Worm (Caenorhabditis elegans) whole organism, mixed stage, embryonic: Measurements from ENCODE around the gene daz-1.

Source experiments
- M03D4.4 ChIP-seq: sonication (generic microtip); optimal IDR thresholded peaks from 2 replicates; lab custom pipeline; 2017; ENCODE audit warnings: mild to moderate bottlenecking, missing genetic modification characterization, missing compliant biosample characterization
- bed-3 ChIP-seq: fragments of 200-800 bp; sonication (Bioruptor generic); optimal IDR thresholded peaks from 3 replicates; lab custom pipeline; 2018; ENCODE audit warnings: mild to moderate bottlenecking, missing genetic modification characterization, moderate library complexity, missing compliant biosample characterization
- blmp-1 ChIP-seq: fragments of 150-350 bp; optimal IDR thresholded peaks from 2 replicates; lab custom pipeline; 2014; ENCODE audit warnings: missing biosample characterization, missing genetic modification characterization
- ceh-39 ChIP-seq: fragments of 150-350 bp; optimal IDR thresholded peaks from 2 replicates; lab custom pipeline; 2014; ENCODE audit warnings: missing biosample characterization, missing genetic modification characterization
- ceh-43 ChIP-seq: fragments of 200-800 bp; sonication (Bioruptor generic); optimal IDR thresholded peaks from 2 replicates; lab custom pipeline; 2018; ENCODE audit warnings: mild to moderate bottlenecking, missing genetic modification characterization, moderate library complexity, missing compliant biosample characterization
- ceh-83 ChIP-seq: fragments of 200-800 bp; sonication (Bioruptor generic); optimal IDR thresholded peaks from 2 replicates; lab custom pipeline; 2018; ENCODE audit warnings: mild to moderate bottlenecking, missing genetic modification characterization, missing compliant biosample characterization
- ces-1 ChIP-seq: fragments of 150-350 bp; optimal IDR thresholded peaks from 2 replicates; lab custom pipeline; 2014; ENCODE audit warnings: missing biosample characterization, missing genetic modification reagents, missing genetic modification characterization
- cnd-1 ChIP-seq: fragments of 200-800 bp; sonication (Bioruptor generic); optimal IDR thresholded peaks from 2 replicates; lab custom pipeline; 2018; ENCODE audit warnings: mild to moderate bottlenecking, missing genetic modification characterization, missing compliant biosample characterization
- drap-1 ChIP-seq: fragments of 200-800 bp; sonication (Bioruptor generic); optimal IDR thresholded peaks from 3 replicates; lab custom pipeline; 2018; ENCODE audit warnings: mild to moderate bottlenecking, missing genetic modification characterization, missing compliant biosample characterization
- elt-1 ChIP-seq: sonication (generic microtip); optimal IDR thresholded peaks from 2 replicates; lab custom pipeline; 2017; ENCODE audit warnings: missing genetic modification characterization, mild to moderate bottlenecking, missing compliant biosample characterization, antibody characterized with exemption, moderate library complexity, borderline replicate concordance; ENCODE audit not compliant: insufficient read depth
- elt-3 ChIP-seq: fragments of 150-350 bp; optimal IDR thresholded peaks from 2 replicates; lab custom pipeline; 2014; ENCODE audit warnings: missing biosample characterization, missing genetic modification characterization
- flh-1 ChIP-seq: fragments of 200-800 bp; sonication (Bioruptor generic); optimal IDR thresholded peaks from 2 replicates; lab custom pipeline; 2018; ENCODE audit warnings: mild to moderate bottlenecking, missing genetic modification characterization, moderate library complexity, missing compliant biosample characterization
- ham-2 ChIP-seq: fragments of 200-800 bp; sonication (Bioruptor generic); optimal IDR thresholded peaks from 2 replicates; lab custom pipeline; 2018; ENCODE audit warnings: mild to moderate bottlenecking, missing genetic modification characterization, missing compliant biosample characterization
- hlh-1 ChIP-seq: fragments of 150-350 bp; optimal IDR thresholded peaks from 2 replicates; lab custom pipeline; 2014; ENCODE audit warnings: missing biosample characterization, missing genetic modification reagents, missing genetic modification characterization
- lin-13 ChIP-seq: fragments of 150-350 bp; optimal IDR thresholded peaks from 2 replicates; lab custom pipeline; 2014; ENCODE audit warnings: missing biosample characterization, missing genetic modification characterization
- lin-32 ChIP-seq: fragments of 200-800 bp; sonication (Bioruptor generic); optimal IDR thresholded peaks from 2 replicates; lab custom pipeline; 2018; ENCODE audit warnings: mild to moderate bottlenecking, missing genetic modification characterization, missing compliant biosample characterization
- lsy-2 ChIP-seq: fragments of 150-350 bp; optimal IDR thresholded peaks from 2 replicates; lab custom pipeline; 2014; ENCODE audit warnings: missing biosample characterization, missing genetic modification characterization
- mab-5 ChIP-seq: fragments of 150-350 bp; optimal IDR thresholded peaks from 2 replicates; lab custom pipeline; 2014; ENCODE audit warnings: missing biosample characterization, missing genetic modification characterization
- mep-1 ChIP-seq: fragments of 150-350 bp; optimal IDR thresholded peaks from 2 replicates; lab custom pipeline; 2017; ENCODE audit warnings: missing biosample characterization, missing genetic modification reagents, missing genetic modification characterization, inconsistent platforms
- mls-2 ChIP-seq: sonication (generic microtip); optimal IDR thresholded peaks from 2 replicates; lab custom pipeline; 2016; ENCODE audit warnings: mild to moderate bottlenecking, missing genetic modification characterization, moderate library complexity, missing compliant biosample characterization
- nhr-12 ChIP-seq: fragments of 150-350 bp; optimal IDR thresholded peaks from 2 replicates; lab custom pipeline; 2014; ENCODE audit warnings: missing biosample characterization, missing genetic modification characterization
- nhr-2 ChIP-seq: fragments of 150-350 bp; optimal IDR thresholded peaks from 2 replicates; lab custom pipeline; 2014; ENCODE audit warnings: missing biosample characterization, missing genetic modification characterization
- nhr-237 ChIP-seq: fragments of 150-350 bp; optimal IDR thresholded peaks from 2 replicates; lab custom pipeline; 2014; ENCODE audit warnings: missing biosample characterization, missing genetic modification characterization
- nhr-28 ChIP-seq: fragments of 150-350 bp; optimal IDR thresholded peaks from 2 replicates; lab custom pipeline; 2014; ENCODE audit warnings: missing biosample characterization, missing genetic modification characterization
- nhr-76 ChIP-seq: sonication (generic microtip); optimal IDR thresholded peaks from 2 replicates; lab custom pipeline; 2017; ENCODE audit warnings: missing biosample characterization, missing genetic modification characterization
- pha-4 ChIP-seq: fragments of 150-350 bp; optimal IDR thresholded peaks from 2 replicates; lab custom pipeline; 2018; ENCODE audit warnings: missing biosample characterization, missing genetic modification reagents, missing genetic modification characterization
- sem-2 ChIP-seq: fragments of 200-800 bp; sonication (Bioruptor generic); optimal IDR thresholded peaks from 2 replicates; lab custom pipeline; 2018; ENCODE audit warnings: mild to moderate bottlenecking, missing genetic modification characterization, missing compliant biosample characterization
- snpc-4 ChIP-seq: fragments of 150-350 bp; optimal IDR thresholded peaks from 2 replicates; lab custom pipeline; 2014; ENCODE audit warnings: missing biosample characterization, missing genetic modification characterization
- sptf-1 ChIP-seq: sonication (generic microtip); optimal IDR thresholded peaks from 2 replicates; lab custom pipeline; 2017; ENCODE audit warnings: mild to moderate bottlenecking, missing genetic modification characterization, moderate library complexity, missing compliant biosample characterization
- tbx-8 ChIP-seq: fragments of 200-800 bp; sonication (Bioruptor generic); optimal IDR thresholded peaks from 2 replicates; lab custom pipeline; 2018; ENCODE audit warnings: mild to moderate bottlenecking, missing genetic modification characterization, moderate library complexity, missing compliant biosample characterization
- unc-120 ChIP-seq: sonication (generic microtip); optimal IDR thresholded peaks from 2 replicates; lab custom pipeline; 2017; ENCODE audit warnings: missing genetic modification characterization, missing compliant biosample characterization; ENCODE audit not compliant: poor library complexity, severe bottlenecking
- unc-39 ChIP-seq: fragments of 150-350 bp; optimal IDR thresholded peaks from 2 replicates; lab custom pipeline; 2014; ENCODE audit warnings: missing biosample characterization, missing genetic modification characterization
- unc-62 ChIP-seq: fragments of 150-350 bp; optimal IDR thresholded peaks from 2 replicates; lab custom pipeline; 2014; ENCODE audit warnings: missing biosample characterization, missing genetic modification reagents, missing genetic modification characterization
- zip-8 ChIP-seq: fragments of 150-350 bp; optimal IDR thresholded peaks from 2 replicates; lab custom pipeline; 2014; ENCODE audit warnings: missing biosample characterization, missing genetic modification characterization
- ztf-11 ChIP-seq: fragments of 150-350 bp; optimal IDR thresholded peaks from 2 replicates; lab custom pipeline; 2014; ENCODE audit warnings: missing biosample characterization, missing genetic modification characterization

The daz-1 gene

DNA sequence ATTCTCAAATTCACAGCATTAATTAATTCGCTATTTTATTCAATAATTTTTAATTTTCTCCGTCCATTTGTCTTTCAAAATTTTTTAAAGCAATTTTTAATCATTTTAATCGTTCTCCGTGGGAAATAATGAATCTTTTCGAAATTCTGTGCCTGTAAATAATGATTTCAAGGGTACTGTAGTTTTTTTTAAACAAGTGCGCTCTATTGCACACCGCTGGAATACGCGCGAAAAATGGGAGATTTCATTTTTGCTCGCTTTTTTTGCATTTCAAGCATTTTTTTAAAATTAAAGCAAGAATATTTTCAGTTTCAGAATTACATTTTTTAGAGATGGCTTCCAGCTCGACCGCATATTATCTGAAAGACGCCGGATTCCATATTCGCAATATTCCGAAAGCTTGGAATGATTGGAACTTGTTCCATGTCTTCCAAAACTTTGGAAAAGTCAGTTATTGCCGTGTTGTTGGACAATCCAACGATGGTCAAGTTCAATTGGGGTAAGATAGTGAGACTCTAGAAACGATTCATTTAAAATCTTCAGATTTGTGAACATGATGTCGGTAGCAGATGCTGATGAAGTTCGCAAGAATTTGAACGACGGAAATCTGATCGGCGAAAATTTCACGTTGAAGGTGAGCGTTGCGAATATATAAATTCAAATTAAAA lies 35.0 kb upstream of the daz-1 start, which contains the start of gene tofu-6:
Gene tofu-6, plus strand, starts transcription at position 302 of the 668 bp plus-strand sequence.
- TF ChIP-seq M03D4.4 (tag; lab: Kevin White, UChicago) (no peak), snpc-4 (no peak), lsy-2 (tag; lab: Kevin White, UChicago) (peak; percentile 79), nhr-2 (no peak), cnd-1 (tag; lab: Kevin White, UChicago) (no peak)

DNA sequence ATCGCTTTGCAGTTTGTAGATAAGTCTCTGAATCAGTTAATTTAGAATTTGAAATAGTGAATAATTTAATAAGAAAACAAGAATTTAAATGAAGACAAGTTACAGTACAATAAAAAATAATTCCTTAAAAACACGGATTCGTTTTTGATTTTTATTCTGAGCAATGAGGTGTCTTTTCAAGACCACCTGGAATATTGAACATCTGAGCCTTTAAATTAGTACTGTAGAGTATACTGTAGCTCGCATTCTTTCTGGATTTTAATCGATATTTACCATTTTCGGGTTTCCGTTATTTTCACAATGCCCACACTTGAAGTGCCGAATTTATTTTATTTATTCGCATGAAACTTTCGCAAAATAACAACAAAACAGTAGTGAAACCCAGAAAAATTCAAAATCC lies 32.3 kb upstream of the daz-1 start, which contains the start of gene F07F6.7:
Gene F07F6.7, minus strand, starts transcription at position 27 of the 400 bp plus-strand sequence.
- TF ChIP-seq lsy-2 (tag; lab: Kevin White, UChicago) = no peak
- TF ChIP-seq M03D4.4 (tag; lab: Kevin White, UChicago) = no peak
- TF ChIP-seq blmp-1 (tag; lab: Kevin White, UChicago) = no peak
- no peak for TF ChIP-seq zip-8 (tag; lab: Kevin White, UChicago)
- TF ChIP-seq unc-62 = no peak
- no peak for TF ChIP-seq ham-2 (GFP tag; lab: Kevin White, UChicago)
- TF ChIP-seq elt-1 = no peak
- no peak for TF ChIP-seq nhr-2

DNA sequence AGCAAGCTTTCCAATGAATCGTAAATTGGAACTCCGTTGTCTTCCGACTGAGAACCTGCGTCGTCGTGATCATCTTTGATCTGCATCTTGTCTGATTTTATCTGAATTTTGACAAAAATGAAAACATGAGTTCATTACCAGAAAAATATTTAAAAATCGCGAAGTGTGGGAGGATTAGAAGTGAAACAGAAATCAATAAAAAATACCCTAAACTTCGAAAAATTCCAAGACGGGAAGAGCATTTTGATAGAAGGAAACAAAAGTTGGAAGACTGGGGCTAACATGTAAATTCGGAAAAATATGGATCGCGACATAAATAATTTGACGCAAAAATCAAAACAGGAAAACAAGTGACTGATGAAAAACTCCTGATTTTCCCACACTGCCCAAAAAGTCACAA lies 30.5 kb upstream of the daz-1 start, which contains the start of gene F07F6.8:
Gene F07F6.8, minus strand, starts transcription at position 101 of the 400 bp plus-strand sequence.
- TF ChIP-seq unc-62 = no peak
- no peak for TF ChIP-seq lin-32 (GFP tag; lab: Kevin White, UChicago)
- TF ChIP-seq ces-1 (GFP tag; lab: Kevin White, UChicago) = no peak
- TF ChIP-seq hlh-1 (tag; lab: Kevin White, UChicago) = no peak
- TF ChIP-seq, all 35 proteins: peak for 0

DNA sequence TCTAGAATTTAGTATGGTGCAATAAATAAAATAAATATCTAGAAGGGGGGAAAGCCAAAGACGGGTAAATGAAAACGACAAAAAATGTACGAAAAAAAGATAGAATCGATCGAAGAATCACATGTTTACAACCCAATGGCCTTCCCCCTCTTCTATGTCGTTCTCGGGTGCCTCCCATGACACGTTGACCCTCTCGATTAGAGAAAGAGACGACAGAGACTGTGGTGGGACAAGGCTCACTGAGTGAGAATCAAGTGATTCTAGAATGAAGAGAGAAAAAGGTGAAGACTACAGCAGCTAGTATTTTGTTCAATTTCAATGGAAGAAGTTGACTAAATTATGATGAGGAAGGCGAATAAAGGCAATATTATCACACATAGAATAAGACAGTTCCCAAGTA lies 30.1 kb upstream of the daz-1 start:
- no peak for TF ChIP-seq drap-1 (GFP tag; lab: Kevin White, UChicago)
- TF ChIP-seq mls-2 (tag; lab: Kevin White, UChicago) = no peak
- TF ChIP-seq ceh-43 = no peak
- no peak for TF ChIP-seq snpc-4
- no peak for TF ChIP-seq mab-5 (tag; lab: Kevin White, UChicago)
- no peak for TF ChIP-seq lin-13 (tag; lab: Kevin White, UChicago)
- TF ChIP-seq flh-1 = no peak
- no peak for TF ChIP-seq cnd-1 (tag; lab: Kevin White, UChicago)
- no peak for TF ChIP-seq nhr-28 (tag; lab: Kevin White, UChicago)
- no peak for TF ChIP-seq ces-1 (GFP tag; lab: Kevin White, UChicago)
- no peak for TF ChIP-seq nhr-76 (tag; lab: Kevin White, UChicago)
- no peak for TF ChIP-seq nhr-237 (tag; lab: Kevin White, UChicago)
- no peak for TF ChIP-seq nhr-2
- no peak for TF ChIP-seq lsy-2 (tag; lab: Kevin White, UChicago)
- TF ChIP-seq mep-1 (tag; lab: Kevin White, UChicago) = peak; percentile 3
- no peak for TF ChIP-seq blmp-1 (tag; lab: Kevin White, UChicago)
- no peak for TF ChIP-seq hlh-1 (tag; lab: Kevin White, UChicago)
- no peak for TF ChIP-seq elt-3 (tag; lab: Kevin White, UChicago)
- no peak for TF ChIP-seq ham-2 (GFP tag; lab: Kevin White, UChicago)
- TF ChIP-seq bed-3 (GFP tag; lab: Kevin White, UChicago) = no peak
- TF ChIP-seq ceh-83 (GFP tag; lab: Kevin White, UChicago) = no peak
- TF ChIP-seq ceh-39 (tag; lab: Kevin White, UChicago) = peak; percentile 18
- no peak for TF ChIP-seq lin-32 (GFP tag; lab: Kevin White, UChicago)
- TF ChIP-seq pha-4 = peak; percentile 33
- TF ChIP-seq nhr-12 (tag; lab: Kevin White, UChicago) = no peak
- TF ChIP-seq ztf-11 (tag; lab: Kevin White, UChicago) = no peak
- TF ChIP-seq tbx-8 = no peak
- TF ChIP-seq zip-8 (tag; lab: Kevin White, UChicago) = no peak
- TF ChIP-seq elt-1 = no peak
- TF ChIP-seq M03D4.4 (tag; lab: Kevin White, UChicago) = no peak
- peak; percentile 39 for TF ChIP-seq unc-62
- no peak for TF ChIP-seq unc-39 (tag; lab: Kevin White, UChicago)
- TF ChIP-seq sptf-1 (tag; lab: Kevin White, UChicago) = peak; percentile 38
- peak; percentile 29 for TF ChIP-seq unc-120
- no peak for TF ChIP-seq sem-2
- TF ChIP-seq, all 35 proteins: peak for 6
